Fruit fly (Drosophila melanogaster) whole organism, pupa: ENCODE measurements around the gene gig.

Experiments used
- CG13204 ChIP-seq: fragments of 200-800 bp; sonication (Bioruptor generic); optimal IDR thresholded peaks from 2 replicates; lab custom pipeline; 2018; ENCODE audit warnings: missing biosample characterization, mild to moderate bottlenecking, missing genetic modification characterization, moderate library complexity
- CG15710 ChIP-seq: fragments of 200-800 bp; sonication (Bioruptor generic); optimal IDR thresholded peaks from 2 replicates; lab custom pipeline; 2018; ENCODE audit warnings: missing biosample characterization, mild to moderate bottlenecking, missing genetic modification characterization, moderate library complexity
- CG8301 ChIP-seq: fragments of 200-800 bp; sonication (Bioruptor generic); optimal IDR thresholded peaks from 2 replicates; lab custom pipeline; 2018; ENCODE audit warnings: missing biosample characterization, mild to moderate bottlenecking, missing genetic modification characterization
- D1 ChIP-seq: fragments of 200-800 bp; sonication (Bioruptor generic); optimal IDR thresholded peaks from 2 replicates; lab custom pipeline; 2018; ENCODE audit warnings: missing biosample characterization, mild to moderate bottlenecking, missing genetic modification characterization, moderate library complexity

dm6 chr3L:20186294-20187020 is 57.5 kb downstream of the gig start:
- TF ChIP-seq CG13204 (peak; percentile 70), CG15710 (tag; lab: Kevin White, UChicago) (peak; percentile 4), D1 (tag; lab: Kevin White, UChicago) (no peak), CG8301 (tag; lab: Kevin White, UChicago) (no peak)
